Fruit fly (Drosophila melanogaster) whole organism, embryonic: ENCODE data around the gene CG31076.

Source experiments
- Asciz ChIP-seq: fragments of 200-800 bp; sonication (Bioruptor generic); optimal IDR thresholded peaks from 2 replicates; lab custom pipeline; 2017; ENCODE audit warnings: missing biosample characterization, mild to moderate bottlenecking, missing genetic modification characterization, missing genetic modification reagents
- Atf3 ChIP-seq: fragments of 200-800 bp; sonication (Bioruptor generic); optimal IDR thresholded peaks from 3 replicates; lab custom pipeline; 2016; ENCODE audit warnings: missing biosample characterization, missing genetic modification characterization
- B-H1 ChIP-seq: fragments of 200-800 bp; sonication (Bioruptor generic); IDR thresholded peaks from 3 replicates; pipeline ENCODE4 v1.3.6; 2022; ENCODE audit warnings: missing biosample characterization, missing genetic modification characterization
- CG11695 ChIP-seq: fragments of 200-800 bp; sonication (Bioruptor generic); IDR thresholded peaks from 3 replicates; pipeline ENCODE4 v1.3.6; 2022; ENCODE audit warnings: missing biosample characterization, missing genetic modification characterization
- CG13296 ChIP-seq: fragments of 200-800 bp; sonication (Bioruptor generic); optimal IDR thresholded peaks from 3 replicates; lab custom pipeline; 2018; ENCODE audit warnings: missing biosample characterization, mild to moderate bottlenecking, missing genetic modification characterization
- CG13775 ChIP-seq: fragments of 200-800 bp; sonication (Bioruptor generic); optimal IDR thresholded peaks from 3 replicates; lab custom pipeline; 2017; ENCODE audit warnings: missing biosample characterization, mild to moderate bottlenecking, missing genetic modification characterization
- CG14050 ChIP-seq: fragments of 200-800 bp; sonication (Bioruptor generic); IDR thresholded peaks from 3 replicates; pipeline ENCODE4 v1.3.6; 2022; ENCODE audit warnings: missing biosample characterization, missing genetic modification characterization
- CG15514 ChIP-seq: fragments of 200-800 bp; sonication (Bioruptor generic); optimal IDR thresholded peaks from 3 replicates; lab custom pipeline; 2017; ENCODE audit warnings: missing biosample characterization, missing genetic modification characterization, mild to moderate bottlenecking, moderate library complexity, missing genetic modification reagents
- CG17802 ChIP-seq: fragments of 200-800 bp; sonication (Bioruptor generic); optimal IDR thresholded peaks from 2 replicates; lab custom pipeline; 2018; ENCODE audit warnings: missing biosample characterization, mild to moderate bottlenecking, missing genetic modification characterization, moderate library complexity
- CG32532 ChIP-seq: fragments of 200-800 bp; sonication (Bioruptor generic); IDR thresholded peaks from 2 replicates; pipeline ENCODE4 v1.3.6; 2022; ENCODE audit warnings: missing biosample characterization, missing genetic modification characterization
- CG34422 ChIP-seq: fragments of 200-800 bp; sonication (Bioruptor generic); IDR thresholded peaks from 3 replicates; pipeline ENCODE4 v1.3.6; 2022; ENCODE audit warnings: missing biosample characterization, missing genetic modification characterization
- CG3995 ChIP-seq: fragments of 200-800 bp; sonication (Bioruptor generic); optimal IDR thresholded peaks from 3 replicates; lab custom pipeline; 2016; ENCODE audit warnings: missing biosample characterization, missing genetic modification characterization
- CG4282 ChIP-seq: fragments of 200-800 bp; sonication (Bioruptor generic); optimal IDR thresholded peaks from 2 replicates; lab custom pipeline; 2016; ENCODE audit warnings: missing biosample characterization, missing genetic modification characterization
- CG4360 ChIP-seq: fragments of 200-800 bp; sonication (Bioruptor generic); IDR thresholded peaks from 2 replicates; pipeline ENCODE4 v1.3.6; 2022; ENCODE audit warnings: missing biosample characterization, missing genetic modification characterization
- CG4404 ChIP-seq: fragments of 200-800 bp; sonication (Bioruptor generic); IDR thresholded peaks from 2 replicates; pipeline ENCODE4 v1.3.6; 2022; ENCODE audit warnings: missing biosample characterization, missing genetic modification characterization
- CG6272 ChIP-seq: fragments of 200-800 bp; sonication (Bioruptor generic); IDR thresholded peaks from 2 replicates; pipeline ENCODE4 v1.3.6; 2022; ENCODE audit warnings: missing biosample characterization, missing genetic modification characterization
- CG6854 ChIP-seq: fragments of 200-800 bp; sonication (Bioruptor generic); optimal IDR thresholded peaks from 3 replicates; lab custom pipeline; 2017; ENCODE audit warnings: missing biosample characterization, mild to moderate bottlenecking, missing genetic modification characterization
- CG8281 ChIP-seq: fragments of 200-800 bp; sonication (Bioruptor generic); optimal IDR thresholded peaks from 2 replicates; lab custom pipeline; 2018; ENCODE audit warnings: missing biosample characterization, mild to moderate bottlenecking, missing genetic modification characterization, moderate library complexity
- CG8478 ChIP-seq: fragments of >200 bp; optimal IDR thresholded peaks from 2 replicates; lab custom pipeline; 2018
- CG9437 ChIP-seq: fragments of 200-800 bp; sonication (Bioruptor generic); optimal IDR thresholded peaks from 2 replicates; lab custom pipeline; 2018; ENCODE audit warnings: missing biosample characterization, mild to moderate bottlenecking, missing genetic modification characterization
- CG9727 ChIP-seq: fragments of 200-800 bp; sonication (Bioruptor generic); optimal IDR thresholded peaks from 3 replicates; lab custom pipeline; 2017; ENCODE audit warnings: missing biosample characterization, mild to moderate bottlenecking, missing genetic modification characterization
- CG9797 ChIP-seq: fragments of 200-800 bp; sonication (Bioruptor generic); optimal IDR thresholded peaks from 3 replicates; lab custom pipeline; 2018; ENCODE audit warnings: missing biosample characterization, mild to moderate bottlenecking, missing genetic modification characterization
- CG9932 ChIP-seq: fragments of 200-800 bp; sonication (Bioruptor generic); IDR thresholded peaks from 2 replicates; pipeline ENCODE4 v1.3.6; 2022; ENCODE audit warnings: missing biosample characterization, missing genetic modification characterization
- Doc3 ChIP-seq: fragments of 200-800 bp; sonication (Bioruptor generic); IDR thresholded peaks from 3 replicates; pipeline ENCODE4 v1.3.6; 2022; ENCODE audit warnings: missing biosample characterization, missing genetic modification characterization; ENCODE audit not compliant: partially characterized antibody
- ERR ChIP-seq: fragments of 200-800 bp; sonication (Bioruptor generic); optimal IDR thresholded peaks from 2 replicates; lab custom pipeline; 2016; ENCODE audit warnings: missing biosample characterization, missing genetic modification characterization
- Elba2 ChIP-seq: fragments of 200-800 bp; sonication (Bioruptor generic); optimal IDR thresholded peaks from 3 replicates; lab custom pipeline; 2016; ENCODE audit warnings: missing biosample characterization, missing genetic modification characterization
- Fer1 ChIP-seq: fragments of 200-800 bp; sonication (Bioruptor generic); optimal IDR thresholded peaks from 2 replicates; lab custom pipeline; 2017; ENCODE audit warnings: missing biosample characterization, mild to moderate bottlenecking, missing genetic modification characterization
- Fer3 ChIP-seq: fragments of 200-800 bp; sonication (Bioruptor generic); optimal IDR thresholded peaks from 2 replicates; lab custom pipeline; 2018; ENCODE audit warnings: missing biosample characterization, mild to moderate bottlenecking, missing genetic modification characterization, moderate library complexity
- MTF-1 ChIP-seq: fragments of 200-800 bp; sonication (Bioruptor generic); optimal IDR thresholded peaks from 2 replicates; lab custom pipeline; 2018; ENCODE audit warnings: missing biosample characterization, mild to moderate bottlenecking, missing genetic modification characterization, borderline replicate concordance
- NFAT ChIP-seq: fragments of 200-800 bp; sonication (Bioruptor generic); IDR thresholded peaks from 2 replicates; pipeline ENCODE4 v1.3.6; 2022; ENCODE audit warnings: missing biosample characterization, missing genetic modification characterization
- Rx ChIP-seq: fragments of 200-800 bp; sonication (Bioruptor generic); IDR thresholded peaks from 2 replicates; pipeline ENCODE4 v1.3.6; 2022; ENCODE audit warnings: missing biosample characterization, missing genetic modification characterization
- Scr ChIP-seq: fragments of 200-800 bp; sonication (Bioruptor generic); IDR thresholded peaks from 2 replicates; pipeline ENCODE4 v1.3.6; 2022; ENCODE audit warnings: missing biosample characterization, missing genetic modification characterization; ENCODE audit not compliant: partially characterized antibody
- Sry-β ChIP-seq: fragments of 200-800 bp; sonication (Bioruptor generic); optimal IDR thresholded peaks from 2 replicates; lab custom pipeline; 2018; ENCODE audit warnings: missing biosample characterization, mild to moderate bottlenecking, missing genetic modification characterization, moderate library complexity
- Stat92E ChIP-seq, 3 experiments: fragments of >200 bp in 2 of 3; fragments of 200-800 bp in 1 of 3; sonication (Bioruptor generic) in 1 of 3; optimal IDR thresholded peaks; 2 replicates each; lab custom pipeline; 2017 to 2019; ENCODE audit warnings: missing biosample characterization in 3 of 3, missing genetic modification characterization in 3 of 3, mild to moderate bottlenecking in 1 of 3, moderate library complexity in 1 of 3
- Usf ChIP-seq: fragments of 200-800 bp; sonication (Bioruptor generic); optimal IDR thresholded peaks from 2 replicates; lab custom pipeline; 2017; ENCODE audit warnings: missing genotype, missing biosample characterization, missing genetic modification characterization
- az2 ChIP-seq: fragments of 200-800 bp; sonication (Bioruptor generic); optimal IDR thresholded peaks from 3 replicates; lab custom pipeline; 2016; ENCODE audit warnings: missing biosample characterization, missing genetic modification characterization
- bigmax ChIP-seq: fragments of 200-800 bp; sonication (Bioruptor generic); optimal IDR thresholded peaks from 2 replicates; lab custom pipeline; 2018; ENCODE audit warnings: missing biosample characterization, mild to moderate bottlenecking, missing genetic modification characterization
- cad ChIP-seq: fragments of >200 bp; optimal IDR thresholded peaks from 2 replicates; lab custom pipeline; 2017; ENCODE audit warnings: missing biosample characterization, missing genetic modification characterization
- corto ChIP-seq: fragments of 200-800 bp; sonication (Bioruptor generic); optimal IDR thresholded peaks from 2 replicates; lab custom pipeline; 2016; ENCODE audit warnings: missing biosample characterization, mild to moderate bottlenecking, missing genetic modification characterization, moderate library complexity
- crp ChIP-seq, 2 experiments: fragments of 200-800 bp; sonication (Bioruptor generic); optimal IDR thresholded peaks; 2 replicates in 1 of 2; 3 replicates in 1 of 2; lab custom pipeline; 2017; ENCODE audit warnings: missing biosample characterization in 2 of 2, missing genetic modification characterization in 2 of 2, mild to moderate bottlenecking in 1 of 2, moderate library complexity in 1 of 2
- fd3F ChIP-seq: fragments of 200-800 bp; sonication (Bioruptor generic); optimal IDR thresholded peaks from 2 replicates; lab custom pipeline; 2018; ENCODE audit warnings: missing biosample characterization, mild to moderate bottlenecking, missing genetic modification characterization, moderate library complexity
- gcm2 ChIP-seq: fragments of 200-800 bp; sonication (Bioruptor generic); optimal IDR thresholded peaks from 2 replicates; lab custom pipeline; 2016; ENCODE audit warnings: missing biosample characterization, missing genetic modification characterization
- gsb-n ChIP-seq: fragments of 200-800 bp; sonication (Bioruptor generic); optimal IDR thresholded peaks from 3 replicates; lab custom pipeline; 2018; ENCODE audit warnings: missing biosample characterization, mild to moderate bottlenecking, missing genetic modification characterization
- hbn ChIP-seq: fragments of 200-800 bp; sonication (Bioruptor generic); IDR thresholded peaks from 2 replicates; pipeline ENCODE4 v1.3.6; 2022; ENCODE audit warnings: missing biosample characterization, missing genetic modification characterization; ENCODE audit not compliant: partially characterized antibody
- ind ChIP-seq: fragments of 200-800 bp; sonication (Bioruptor generic); optimal IDR thresholded peaks from 3 replicates; lab custom pipeline; 2016; ENCODE audit warnings: missing biosample characterization, missing genetic modification characterization
- lmd ChIP-seq: fragments of 200-800 bp; sonication (Bioruptor generic); IDR thresholded peaks from 2 replicates; pipeline ENCODE4 v1.3.6; 2022; ENCODE audit warnings: missing biosample characterization, missing genetic modification characterization
- mam ChIP-seq: fragments of 200-800 bp; sonication (Bioruptor generic); optimal IDR thresholded peaks from 3 replicates; lab custom pipeline; 2016; ENCODE audit warnings: missing biosample characterization, missing genetic modification characterization
- peb ChIP-seq: fragments of 200-800 bp; sonication (Bioruptor generic); IDR thresholded peaks from 2 replicates; pipeline ENCODE4 v1.3.6; 2022; ENCODE audit warnings: missing biosample characterization, missing genetic modification characterization
- pnt ChIP-seq: fragments of 200-800 bp; sonication (Bioruptor generic); optimal IDR thresholded peaks from 3 replicates; lab custom pipeline; 2016; ENCODE audit warnings: missing biosample characterization, missing genetic modification characterization
- salm ChIP-seq: fragments of 200-800 bp; sonication (Bioruptor generic); optimal IDR thresholded peaks from 2 replicates; lab custom pipeline; 2018; ENCODE audit warnings: missing biosample characterization, mild to moderate bottlenecking, missing genetic modification characterization
- wdn ChIP-seq: fragments of 200-800 bp; sonication (Bioruptor generic); IDR thresholded peaks from 2 replicates; pipeline ENCODE4 v1.3.6; 2022; ENCODE audit warnings: missing biosample characterization, missing genetic modification characterization

Gene CG31076

dm6 chr3R:26964452-26965133, 25.1 kb downstream of the CG31076 start, which contains the start of gene Tsp97E (continued):
- TF ChIP-seq Elba2 (GFP tag; lab: Kevin White, UChicago) (no peak), CG4282 (GFP tag; lab: Kevin White, UChicago) (no peak), CG9797 (GFP tag; lab: Kevin White, UChicago) (no peak), crp (GFP tag; optimal IDR thresholded peaks at IDR 0.05; lab: Kevin White, UChicago) (no peak), CG9727 (no peak), CG8478 (lab: Kevin White, UChicago) (no peak), CG14050 (no peak), corto (GFP tag; lab: Kevin White, UChicago) (no peak), peb (GFP tag; lab: Robert Waterston, UW) (no peak), Fer1 (GFP tag; lab: Kevin White, UChicago) (peak; percentile 2), Scr (GFP tag; lab: Robert Waterston, UW) (peak; percentile 79), Asciz (GFP tag; lab: Kevin White, UChicago) (peak; percentile 8), cad (GFP tag; lab: Kevin White, UChicago) (no peak), bigmax (no peak), NFAT (GFP tag; lab: Robert Waterston, UW) (no peak), Doc3 (peak; percentile 78), fd3F (GFP tag; lab: Kevin White, UChicago) (no peak), CG15514 (GFP tag; lab: Kevin White, UChicago) (peak; percentile 87), salm (tag; lab: Kevin White, UChicago) (no peak), CG9437 (GFP tag; lab: Kevin White, UChicago) (no peak), Sry-β (GFP tag; lab: Kevin White, UChicago) (no peak), CG6272 (GFP tag; lab: Robert Waterston, UW) (no peak), CG17802 (tag; lab: Kevin White, UChicago) (no peak), ERR (GFP tag; lab: Kevin White, UChicago) (no peak), CG32532 (GFP tag; lab: Robert Waterston, UW) (no peak), CG9932 (GFP tag; lab: Robert Waterston, UW) (no peak), wdn (GFP tag; lab: Robert Waterston, UW) (no peak), Stat92E (GFP tag; optimal IDR thresholded peaks at IDR 0.05; lab: Kevin White, UChicago) (peak in 1 of 3 experiments; percentile 34), Atf3 (GFP tag; lab: Kevin White, UChicago) (no peak), lmd (no peak), CG34422 (GFP tag; lab: Robert Waterston, UW) (no peak), ind (no peak), CG4360 (GFP tag; lab: Robert Waterston, UW) (peak; percentile 91), CG3995 (GFP tag; lab: Kevin White, UChicago) (no peak), pnt (GFP tag; lab: Kevin White, UChicago) (no peak), MTF-1 (GFP tag; lab: Kevin White, UChicago) (no peak), Fer3 (tag; lab: Kevin White, UChicago) (no peak), Usf (GFP tag; lab: Kevin White, UChicago) (no peak), mam (no peak), Rx (GFP tag; lab: Robert Waterston, UW) (no peak), CG13775 (GFP tag; lab: Kevin White, UChicago) (no peak), CG11695 (GFP tag; lab: Robert Waterston, UW) (no peak), CG6854 (GFP tag; lab: Kevin White, UChicago) (no peak), CG13296 (GFP tag; lab: Kevin White, UChicago) (no peak), az2 (no peak), B-H1 (no peak), hbn (GFP tag; lab: Robert Waterston, UW) (peak; percentile 53; the same call in 1 of the 2 replicates), CG8281 (tag; lab: Kevin White, UChicago) (peak; percentile 6), gsb-n (tag; lab: Kevin White, UChicago) (peak; percentile 15), gcm2 (GFP tag; lab: Kevin White, UChicago) (no peak), CG4404 (GFP tag; lab: Robert Waterston, UW) (no peak)
